Fruit fly (Drosophila melanogaster) whole organism, embryonic: ENCODE results near the gene Alg9.

Source experiments
- Adf1 ChIP-seq: fragments of 200-800 bp; sonication (Bioruptor generic); IDR thresholded peaks from 2 replicates; pipeline ENCODE4 v1.3.6; 2022; ENCODE audit warnings: missing biosample characterization, missing genetic modification characterization
- B-H1 ChIP-seq: fragments of 200-800 bp; sonication (Bioruptor generic); IDR thresholded peaks from 3 replicates; pipeline ENCODE4 v1.3.6; 2022; ENCODE audit warnings: missing biosample characterization, missing genetic modification characterization
- B-H2 ChIP-seq: fragments of 200-800 bp; sonication (Bioruptor generic); optimal IDR thresholded peaks from 2 replicates; lab custom pipeline; 2018; ENCODE audit warnings: missing biosample characterization, mild to moderate bottlenecking, missing genetic modification characterization
- CG10565 ChIP-seq: fragments of 200-800 bp; sonication (Bioruptor generic); optimal IDR thresholded peaks from 3 replicates; lab custom pipeline; 2016; ENCODE audit warnings: missing biosample characterization, mild to moderate bottlenecking, missing genetic modification characterization
- CG10979 ChIP-seq: fragments of 200-800 bp; sonication (Bioruptor generic); optimal IDR thresholded peaks from 2 replicates; lab custom pipeline; 2018; ENCODE audit warnings: missing biosample characterization, mild to moderate bottlenecking, missing genetic modification characterization, moderate library complexity
- CG11695 ChIP-seq: fragments of 200-800 bp; sonication (Bioruptor generic); IDR thresholded peaks from 3 replicates; pipeline ENCODE4 v1.3.6; 2022; ENCODE audit warnings: missing biosample characterization, missing genetic modification characterization
- CG12104 ChIP-seq: fragments of 200-800 bp; sonication (Bioruptor generic); optimal IDR thresholded peaks from 3 replicates; lab custom pipeline; 2016; ENCODE audit warnings: missing biosample characterization, missing genetic modification characterization
- CG12744 ChIP-seq: fragments of 200-800 bp; sonication (Bioruptor generic); optimal IDR thresholded peaks from 2 replicates; lab custom pipeline; 2016; ENCODE audit warnings: missing biosample characterization, missing genetic modification characterization
- CG13624 ChIP-seq: fragments of 200-800 bp; sonication (Bioruptor generic); optimal IDR thresholded peaks from 2 replicates; lab custom pipeline; 2016; ENCODE audit warnings: missing biosample characterization, missing genetic modification characterization
- CG17361 ChIP-seq: fragments of 200-800 bp; sonication (Bioruptor generic); IDR thresholded peaks from 3 replicates; pipeline ENCODE4 v1.3.6; 2022; ENCODE audit warnings: missing biosample characterization, missing genetic modification characterization
- CG18764 ChIP-seq: fragments of 200-800 bp; sonication (Bioruptor generic); optimal IDR thresholded peaks from 3 replicates; lab custom pipeline; 2016; ENCODE audit warnings: missing biosample characterization, missing genetic modification characterization
- CG30020 ChIP-seq: fragments of 200-800 bp; optimal IDR thresholded peaks from 2 replicates; lab custom pipeline; 2019; ENCODE audit warnings: missing biosample characterization, mild to moderate bottlenecking, missing genetic modification characterization, moderate library complexity
- CG33557 ChIP-seq: fragments of 200-800 bp; sonication (Bioruptor generic); optimal IDR thresholded peaks from 2 replicates; lab custom pipeline; 2019; ENCODE audit warnings: missing biosample characterization, mild to moderate bottlenecking, missing genetic modification characterization, moderate library complexity
- CG4424 ChIP-seq: fragments of 200-800 bp; sonication (Bioruptor generic); optimal IDR thresholded peaks from 3 replicates; lab custom pipeline; 2016; ENCODE audit warnings: missing biosample characterization, missing genetic modification characterization
- CG6272 ChIP-seq: fragments of 200-800 bp; sonication (Bioruptor generic); IDR thresholded peaks from 2 replicates; pipeline ENCODE4 v1.3.6; 2022; ENCODE audit warnings: missing biosample characterization, missing genetic modification characterization
- CG7556 ChIP-seq: fragments of 200-800 bp; sonication (Bioruptor generic); optimal IDR thresholded peaks from 2 replicates; lab custom pipeline; 2017; ENCODE audit warnings: missing biosample characterization, mild to moderate bottlenecking, missing genetic modification characterization
- CG8388 ChIP-seq: fragments of 200-800 bp; sonication (Bioruptor generic); optimal IDR thresholded peaks from 2 replicates; lab custom pipeline; 2019; ENCODE audit warnings: missing biosample characterization, mild to moderate bottlenecking, missing genetic modification characterization, moderate library complexity
- CG9817 ChIP-seq: fragments of 200-800 bp; sonication (Bioruptor generic); optimal IDR thresholded peaks from 2 replicates; lab custom pipeline; 2018; ENCODE audit warnings: missing biosample characterization, mild to moderate bottlenecking, missing genetic modification characterization, moderate library complexity
- HLH54F ChIP-seq: fragments of 200-800 bp; sonication (Bioruptor generic); optimal IDR thresholded peaks from 3 replicates; lab custom pipeline; 2016; ENCODE audit warnings: missing biosample characterization, missing genetic modification characterization
- Hr51 ChIP-seq, 2 experiments: fragments of 200-800 bp; sonication (Bioruptor generic); optimal IDR thresholded peaks; 2 replicates in 1 of 2; 3 replicates in 1 of 2; lab custom pipeline; 2016 to 2018; ENCODE audit warnings: missing biosample characterization in 2 of 2, missing genetic modification characterization in 2 of 2, mild to moderate bottlenecking in 1 of 2, moderate library complexity in 1 of 2
- Lim3 ChIP-seq: fragments of 200-800 bp; sonication (Bioruptor generic); IDR thresholded peaks from 2 replicates; pipeline ENCODE4 v1.3.6; 2022; ENCODE audit warnings: missing biosample characterization, missing genetic modification characterization
- Med ChIP-seq: fragments of 200-800 bp; sonication (Bioruptor generic); peaks from one replicate; lab custom pipeline; 2016; ENCODE audit warnings: missing biosample characterization, missing genetic modification characterization, mild to moderate bottlenecking, inconsistent platforms, moderate library complexity
- Nf-YA ChIP-seq: fragments of 200-800 bp; sonication (Bioruptor generic); IDR thresholded peaks from 2 replicates; pipeline ENCODE4 v1.3.6; 2022; ENCODE audit warnings: missing biosample characterization, missing genetic modification characterization
- NfI ChIP-seq: fragments of 200-800 bp; sonication (Bioruptor generic); optimal IDR thresholded peaks from 3 replicates; lab custom pipeline; 2018; ENCODE audit warnings: missing biosample characterization, mild to moderate bottlenecking, missing genetic modification characterization, moderate library complexity
- Scr ChIP-seq: fragments of 200-800 bp; sonication (Bioruptor generic); IDR thresholded peaks from 2 replicates; pipeline ENCODE4 v1.3.6; 2022; ENCODE audit warnings: missing biosample characterization, missing genetic modification characterization; ENCODE audit not compliant: partially characterized antibody
- Sin3A ChIP-seq: fragments of >200 bp; optimal IDR thresholded peaks from 2 replicates; lab custom pipeline; 2018
- bbx ChIP-seq: fragments of 200-800 bp; sonication (Bioruptor generic); IDR thresholded peaks from 2 replicates; pipeline ENCODE4 v1.3.6; 2022; ENCODE audit warnings: missing biosample characterization, missing genetic modification characterization; ENCODE audit not compliant: partially characterized antibody
- btn ChIP-seq: fragments of 200-800 bp; sonication (Bioruptor generic); optimal IDR thresholded peaks from 2 replicates; lab custom pipeline; 2016; ENCODE audit warnings: missing biosample characterization, missing genetic modification characterization
- cato ChIP-seq: fragments of 200-800 bp; sonication (Bioruptor generic); optimal IDR thresholded peaks from 2 replicates; lab custom pipeline; 2016; ENCODE audit warnings: missing biosample characterization, missing genetic modification characterization, borderline replicate concordance
- cg ChIP-seq: fragments of 200-800 bp; sonication (Bioruptor generic); optimal IDR thresholded peaks from 3 replicates; lab custom pipeline; 2019; ENCODE audit warnings: missing biosample characterization, mild to moderate bottlenecking, missing genetic modification characterization, moderate library complexity
- chn ChIP-seq: fragments of 200-800 bp; sonication (Bioruptor generic); optimal IDR thresholded peaks from 2 replicates; lab custom pipeline; 2016; ENCODE audit warnings: missing biosample characterization, missing genetic modification characterization
- da ChIP-seq: fragments of 200-800 bp; sonication (Bioruptor generic); optimal IDR thresholded peaks from 2 replicates; lab custom pipeline; 2016; ENCODE audit warnings: missing biosample characterization, missing genetic modification characterization
- fd64A ChIP-seq: fragments of 200-800 bp; sonication (Bioruptor generic); optimal IDR thresholded peaks from 3 replicates; lab custom pipeline; 2018; ENCODE audit warnings: missing biosample characterization, mild to moderate bottlenecking, missing genetic modification characterization
- grn ChIP-seq: fragments of 200-800 bp; sonication (Bioruptor generic); optimal IDR thresholded peaks from 3 replicates; lab custom pipeline; 2017; ENCODE audit warnings: missing biosample characterization, missing genetic modification characterization
- ind ChIP-seq: fragments of 200-800 bp; sonication (Bioruptor generic); optimal IDR thresholded peaks from 3 replicates; lab custom pipeline; 2016; ENCODE audit warnings: missing biosample characterization, missing genetic modification characterization
- jumu ChIP-seq: fragments of 200-800 bp; sonication (Bioruptor generic); optimal IDR thresholded peaks from 3 replicates; lab custom pipeline; 2016; ENCODE audit warnings: missing biosample characterization, missing genetic modification characterization
- kay ChIP-seq: fragments of 200-800 bp; sonication (Bioruptor generic); optimal IDR thresholded peaks from 2 replicates; lab custom pipeline; 2016; ENCODE audit warnings: missing biosample characterization, missing genetic modification characterization
- ken ChIP-seq: fragments of 200-800 bp; sonication (Bioruptor generic); IDR thresholded peaks from 3 replicates; pipeline ENCODE4 v1.3.6; 2022; ENCODE audit warnings: missing biosample characterization, missing genetic modification characterization
- lbe ChIP-seq: fragments of 200-800 bp; sonication (Bioruptor generic); optimal IDR thresholded peaks from 2 replicates; lab custom pipeline; 2016; ENCODE audit warnings: missing biosample characterization, mild to moderate bottlenecking, missing genetic modification characterization
- mld ChIP-seq: fragments of 200-800 bp; sonication (Bioruptor generic); IDR thresholded peaks from 3 replicates; pipeline ENCODE4 v1.3.6; 2022; ENCODE audit warnings: missing biosample characterization, missing genetic modification characterization; ENCODE audit not compliant: partially characterized antibody
- nau ChIP-seq: fragments of 200-800 bp; sonication (Bioruptor generic); optimal IDR thresholded peaks from 3 replicates; lab custom pipeline; 2017; ENCODE audit warnings: missing biosample characterization, mild to moderate bottlenecking, missing genetic modification characterization, missing genetic modification reagents
- pho ChIP-seq: fragments of 200-800 bp; sonication (Bioruptor generic); optimal IDR thresholded peaks from 2 replicates; lab custom pipeline; 2016; ENCODE audit warnings: missing biosample characterization, missing genetic modification characterization
- repo ChIP-seq: fragments of 200-800 bp; sonication (Bioruptor generic); optimal IDR thresholded peaks from 2 replicates; lab custom pipeline; 2016; ENCODE audit warnings: missing biosample characterization, missing genetic modification characterization
- sd ChIP-seq: fragments of 200-800 bp; sonication (Bioruptor generic); optimal IDR thresholded peaks from 3 replicates; lab custom pipeline; 2018; ENCODE audit warnings: missing biosample characterization, mild to moderate bottlenecking, missing genetic modification characterization, moderate library complexity
- sens-2 ChIP-seq: fragments of 200-800 bp; sonication (Bioruptor generic); IDR thresholded peaks from 2 replicates; pipeline ENCODE4 v1.3.6; 2022; ENCODE audit warnings: missing biosample characterization, missing genetic modification characterization
- slou ChIP-seq: fragments of 200-800 bp; sonication (Bioruptor generic); optimal IDR thresholded peaks from 3 replicates; lab custom pipeline; 2016; ENCODE audit warnings: missing biosample characterization, missing genetic modification characterization
- sna ChIP-seq: fragments of 200-800 bp; sonication (Bioruptor generic); IDR thresholded peaks from 2 replicates; pipeline ENCODE4 v1.3.6; 2022; ENCODE audit warnings: missing biosample characterization, missing genetic modification characterization; ENCODE audit not compliant: partially characterized antibody
- sqz ChIP-seq: fragments of 200-800 bp; sonication (Bioruptor generic); optimal IDR thresholded peaks from 3 replicates; lab custom pipeline; 2018; ENCODE audit warnings: missing biosample characterization, mild to moderate bottlenecking, missing genetic modification characterization
- stwl ChIP-seq: fragments of 200-800 bp; sonication (Bioruptor generic); optimal IDR thresholded peaks from 3 replicates; lab custom pipeline; 2018; ENCODE audit warnings: missing biosample characterization, mild to moderate bottlenecking, missing genetic modification characterization, moderate library complexity
- trh ChIP-seq: fragments of 200-800 bp; sonication (Bioruptor generic); optimal IDR thresholded peaks from 2 replicates; lab custom pipeline; 2016; ENCODE audit warnings: missing biosample characterization, missing genetic modification characterization
- vnd ChIP-seq: fragments of 200-800 bp; sonication (Bioruptor generic); IDR thresholded peaks from 3 replicates; pipeline ENCODE4 v1.3.6; 2022; ENCODE audit warnings: missing biosample characterization, missing genetic modification characterization; ENCODE audit not compliant: partially characterized antibody
- wor ChIP-seq: fragments of 200-800 bp; sonication (Bioruptor generic); IDR thresholded peaks from 2 replicates; pipeline ENCODE4 v1.3.6; 2022; ENCODE audit warnings: missing biosample characterization, missing genetic modification characterization

Alg9 gene

dm6 chr3R:25178521-25178920 lies 42.9 kb upstream of the Alg9 start (continued):
- TF ChIP-seq Scr (GFP tag; lab: Robert Waterston, UW) (no peak), Adf1 (GFP tag; lab: Robert Waterston, UW) (no peak), sd (tag; lab: Kevin White, UChicago) (no peak), Nf-YA (GFP tag; lab: Robert Waterston, UW) (no peak), CG30020 (tag; lab: Kevin White, UChicago) (peak; percentile 32), Med (GFP tag; lab: Kevin White, UChicago) (peak; percentile 66), mld (GFP tag; lab: Robert Waterston, UW) (no peak), ind (no peak), sens-2 (peak; percentile 72), sqz (GFP tag; lab: Kevin White, UChicago) (no peak), Hr51 (GFP tag; optimal IDR thresholded peaks at IDR 0.05; lab: Kevin White, UChicago) (peak; percentile 54 to 58), btn (GFP tag; lab: Kevin White, UChicago) (no peak), trh (GFP tag; lab: Kevin White, UChicago) (no peak), CG12104 (GFP tag; lab: Kevin White, UChicago) (peak; percentile 12), Sin3A (lab: Kevin White, UChicago) (no peak), CG9817 (peak; percentile 27), fd64A (peak; percentile 23), lbe (GFP tag; lab: Kevin White, UChicago) (peak; percentile 59), wor (GFP tag; lab: Robert Waterston, UW) (peak; percentile 35; the same call in 1 of the 2 replicates), repo (GFP tag; lab: Kevin White, UChicago) (no peak), B-H2 (GFP tag; lab: Kevin White, UChicago) (no peak), CG18764 (GFP tag; lab: Kevin White, UChicago) (no peak), sna (GFP tag; lab: Robert Waterston, UW) (no peak), vnd (GFP tag; lab: Robert Waterston, UW) (no peak), CG11695 (GFP tag; lab: Robert Waterston, UW) (peak; percentile 68; the same call in 2 of the 3 replicates), CG7556 (GFP tag; lab: Kevin White, UChicago) (peak; percentile 32), CG6272 (peak; percentile 64), da (GFP tag; lab: Kevin White, UChicago) (no peak), ken (peak; percentile 37; the same call in 1 of the 3 replicates), kay (no peak), CG8388 (GFP tag; lab: Kevin White, UChicago) (peak; percentile 52), cato (GFP tag; lab: Kevin White, UChicago) (peak; percentile 16), NfI (GFP tag; lab: Kevin White, UChicago) (peak; percentile 34), jumu (GFP tag; lab: Kevin White, UChicago) (no peak), CG12744 (GFP tag; lab: Kevin White, UChicago) (peak; percentile 38), CG33557 (GFP tag; lab: Kevin White, UChicago) (peak; percentile 83), bbx (GFP tag; lab: Robert Waterston, UW) (no peak), HLH54F (peak; percentile 17), CG13624 (GFP tag; lab: Kevin White, UChicago) (no peak), grn (GFP tag; lab: Kevin White, UChicago) (no peak), CG10979 (tag; lab: Kevin White, UChicago) (peak; percentile 49), CG17361 (peak; percentile 56; the same call in 2 of the 3 replicates), CG10565 (no peak), stwl (tag; lab: Kevin White, UChicago) (peak; percentile 9), cg (GFP tag; lab: Kevin White, UChicago) (no peak), Lim3 (GFP tag; lab: Robert Waterston, UW) (no peak), nau (GFP tag; lab: Kevin White, UChicago) (no peak), slou (GFP tag; lab: Kevin White, UChicago) (no peak), pho (no peak), chn (GFP tag; lab: Kevin White, UChicago) (peak; percentile 89), B-H1 (GFP tag; lab: Robert Waterston, UW) (no peak), CG4424 (peak; percentile 5)
